Worm (Caenorhabditis elegans) whole organism, mixed stage, embryonic: ENCODE results near the gene cept-2.

Experiments used
- M03D4.4 ChIP-seq: sonication (generic microtip); optimal IDR thresholded peaks from 2 replicates; lab custom pipeline; 2017; ENCODE audit warnings: mild to moderate bottlenecking, missing genetic modification characterization, missing compliant biosample characterization
- bed-3 ChIP-seq: fragments of 200-800 bp; sonication (Bioruptor generic); optimal IDR thresholded peaks from 3 replicates; lab custom pipeline; 2018; ENCODE audit warnings: mild to moderate bottlenecking, missing genetic modification characterization, moderate library complexity, missing compliant biosample characterization
- ceh-39 ChIP-seq: fragments of 150-350 bp; optimal IDR thresholded peaks from 2 replicates; lab custom pipeline; 2014; ENCODE audit warnings: missing biosample characterization, missing genetic modification characterization
- ceh-43 ChIP-seq: fragments of 200-800 bp; sonication (Bioruptor generic); optimal IDR thresholded peaks from 2 replicates; lab custom pipeline; 2018; ENCODE audit warnings: mild to moderate bottlenecking, missing genetic modification characterization, moderate library complexity, missing compliant biosample characterization
- ceh-83 ChIP-seq: fragments of 200-800 bp; sonication (Bioruptor generic); optimal IDR thresholded peaks from 2 replicates; lab custom pipeline; 2018; ENCODE audit warnings: mild to moderate bottlenecking, missing genetic modification characterization, missing compliant biosample characterization
- ces-1 ChIP-seq: fragments of 150-350 bp; optimal IDR thresholded peaks from 2 replicates; lab custom pipeline; 2014; ENCODE audit warnings: missing biosample characterization, missing genetic modification reagents, missing genetic modification characterization
- drap-1 ChIP-seq: fragments of 200-800 bp; sonication (Bioruptor generic); optimal IDR thresholded peaks from 3 replicates; lab custom pipeline; 2018; ENCODE audit warnings: mild to moderate bottlenecking, missing genetic modification characterization, missing compliant biosample characterization
- elt-1 ChIP-seq: sonication (generic microtip); optimal IDR thresholded peaks from 2 replicates; lab custom pipeline; 2017; ENCODE audit warnings: missing genetic modification characterization, mild to moderate bottlenecking, missing compliant biosample characterization, antibody characterized with exemption, moderate library complexity, borderline replicate concordance; ENCODE audit not compliant: insufficient read depth
- elt-3 ChIP-seq: fragments of 150-350 bp; optimal IDR thresholded peaks from 2 replicates; lab custom pipeline; 2014; ENCODE audit warnings: missing biosample characterization, missing genetic modification characterization
- hlh-1 ChIP-seq: fragments of 150-350 bp; optimal IDR thresholded peaks from 2 replicates; lab custom pipeline; 2014; ENCODE audit warnings: missing biosample characterization, missing genetic modification reagents, missing genetic modification characterization
- lin-13 ChIP-seq: fragments of 150-350 bp; optimal IDR thresholded peaks from 2 replicates; lab custom pipeline; 2014; ENCODE audit warnings: missing biosample characterization, missing genetic modification characterization
- lin-32 ChIP-seq: fragments of 200-800 bp; sonication (Bioruptor generic); optimal IDR thresholded peaks from 2 replicates; lab custom pipeline; 2018; ENCODE audit warnings: mild to moderate bottlenecking, missing genetic modification characterization, missing compliant biosample characterization
- lsy-2 ChIP-seq: fragments of 150-350 bp; optimal IDR thresholded peaks from 2 replicates; lab custom pipeline; 2014; ENCODE audit warnings: missing biosample characterization, missing genetic modification characterization
- mab-5 ChIP-seq: fragments of 150-350 bp; optimal IDR thresholded peaks from 2 replicates; lab custom pipeline; 2014; ENCODE audit warnings: missing biosample characterization, missing genetic modification characterization
- mep-1 ChIP-seq: fragments of 150-350 bp; optimal IDR thresholded peaks from 2 replicates; lab custom pipeline; 2017; ENCODE audit warnings: missing biosample characterization, missing genetic modification reagents, missing genetic modification characterization, inconsistent platforms
- mls-2 ChIP-seq: sonication (generic microtip); optimal IDR thresholded peaks from 2 replicates; lab custom pipeline; 2016; ENCODE audit warnings: mild to moderate bottlenecking, missing genetic modification characterization, moderate library complexity, missing compliant biosample characterization
- nhr-2 ChIP-seq: fragments of 150-350 bp; optimal IDR thresholded peaks from 2 replicates; lab custom pipeline; 2014; ENCODE audit warnings: missing biosample characterization, missing genetic modification characterization
- nhr-237 ChIP-seq: fragments of 150-350 bp; optimal IDR thresholded peaks from 2 replicates; lab custom pipeline; 2014; ENCODE audit warnings: missing biosample characterization, missing genetic modification characterization
- nhr-28 ChIP-seq: fragments of 150-350 bp; optimal IDR thresholded peaks from 2 replicates; lab custom pipeline; 2014; ENCODE audit warnings: missing biosample characterization, missing genetic modification characterization
- sem-2 ChIP-seq: fragments of 200-800 bp; sonication (Bioruptor generic); optimal IDR thresholded peaks from 2 replicates; lab custom pipeline; 2018; ENCODE audit warnings: mild to moderate bottlenecking, missing genetic modification characterization, missing compliant biosample characterization
- snpc-4 ChIP-seq: fragments of 150-350 bp; optimal IDR thresholded peaks from 2 replicates; lab custom pipeline; 2014; ENCODE audit warnings: missing biosample characterization, missing genetic modification characterization
- sptf-1 ChIP-seq: sonication (generic microtip); optimal IDR thresholded peaks from 2 replicates; lab custom pipeline; 2017; ENCODE audit warnings: mild to moderate bottlenecking, missing genetic modification characterization, moderate library complexity, missing compliant biosample characterization
- tbx-8 ChIP-seq: fragments of 200-800 bp; sonication (Bioruptor generic); optimal IDR thresholded peaks from 2 replicates; lab custom pipeline; 2018; ENCODE audit warnings: mild to moderate bottlenecking, missing genetic modification characterization, moderate library complexity, missing compliant biosample characterization
- unc-62 ChIP-seq: fragments of 150-350 bp; optimal IDR thresholded peaks from 2 replicates; lab custom pipeline; 2014; ENCODE audit warnings: missing biosample characterization, missing genetic modification reagents, missing genetic modification characterization
- ztf-11 ChIP-seq: fragments of 150-350 bp; optimal IDR thresholded peaks from 2 replicates; lab custom pipeline; 2014; ENCODE audit warnings: missing biosample characterization, missing genetic modification characterization

The cept-2 gene

DNA sequence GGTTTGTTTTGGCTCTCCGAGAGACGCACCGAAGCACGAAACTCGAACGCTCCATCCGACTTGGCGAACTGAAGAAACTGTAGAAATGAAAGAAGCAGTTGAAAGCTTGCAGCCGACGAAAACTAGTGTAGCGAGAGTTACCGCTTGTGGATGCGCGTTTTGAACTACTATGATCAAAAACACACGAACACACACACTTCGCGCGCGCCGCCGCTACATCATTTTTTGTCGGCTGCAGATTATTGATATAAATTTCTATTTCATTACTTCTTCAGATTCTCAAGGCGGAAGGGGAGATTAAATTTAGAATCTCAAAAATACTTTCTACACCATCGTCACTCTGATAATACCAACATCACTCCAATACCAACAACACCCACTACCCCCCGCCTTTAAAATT is 14.4 kb downstream of the cept-2 start:
- TF ChIP-seq ces-1 (GFP tag; lab: Kevin White, UChicago), result no peak
- no peak for TF ChIP-seq ztf-11 (tag; lab: Kevin White, UChicago)
- TF ChIP-seq tbx-8, result no peak
- TF ChIP-seq sem-2 (GFP tag; lab: Kevin White, UChicago), result no peak
- TF ChIP-seq drap-1 (GFP tag; lab: Kevin White, UChicago), result no peak
- TF ChIP-seq nhr-237 (tag; lab: Kevin White, UChicago), result no peak

DNA sequence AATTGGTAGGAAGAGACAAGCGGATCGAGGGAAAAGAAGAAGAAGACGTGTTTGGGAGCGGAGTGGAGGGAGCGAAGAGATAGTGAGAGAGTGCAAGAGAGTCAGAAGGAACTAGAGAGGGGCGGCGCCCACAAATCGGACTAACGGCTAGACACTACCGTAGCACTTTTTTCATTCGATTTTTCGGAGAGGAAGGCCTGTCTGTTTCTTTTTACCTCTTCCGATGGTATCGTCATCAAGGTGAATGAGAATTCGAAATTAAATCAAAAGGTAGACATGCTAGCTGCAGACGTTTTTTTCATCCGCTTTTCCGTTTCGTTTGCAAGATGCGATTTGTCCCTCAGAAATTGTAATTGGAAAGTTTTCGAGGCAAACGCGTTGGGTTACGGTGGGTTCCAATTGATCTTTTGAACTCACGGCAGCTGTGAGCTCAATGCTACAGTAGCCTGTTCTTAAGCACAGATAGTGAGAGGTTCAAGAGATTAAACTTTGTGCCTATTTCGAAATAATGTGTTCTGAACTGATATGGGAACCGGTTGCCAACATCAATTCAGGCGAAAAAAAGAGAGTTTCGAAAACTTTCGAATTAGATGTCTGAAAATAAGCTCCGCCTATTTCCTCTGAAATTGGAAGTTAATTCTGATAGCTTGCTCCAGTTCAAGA is 17.2 kb downstream of the cept-2 start:
- TF ChIP-seq mls-2 (tag; lab: Kevin White, UChicago) (no peak), lsy-2 (tag; lab: Kevin White, UChicago) (peak; percentile 60)

DNA sequence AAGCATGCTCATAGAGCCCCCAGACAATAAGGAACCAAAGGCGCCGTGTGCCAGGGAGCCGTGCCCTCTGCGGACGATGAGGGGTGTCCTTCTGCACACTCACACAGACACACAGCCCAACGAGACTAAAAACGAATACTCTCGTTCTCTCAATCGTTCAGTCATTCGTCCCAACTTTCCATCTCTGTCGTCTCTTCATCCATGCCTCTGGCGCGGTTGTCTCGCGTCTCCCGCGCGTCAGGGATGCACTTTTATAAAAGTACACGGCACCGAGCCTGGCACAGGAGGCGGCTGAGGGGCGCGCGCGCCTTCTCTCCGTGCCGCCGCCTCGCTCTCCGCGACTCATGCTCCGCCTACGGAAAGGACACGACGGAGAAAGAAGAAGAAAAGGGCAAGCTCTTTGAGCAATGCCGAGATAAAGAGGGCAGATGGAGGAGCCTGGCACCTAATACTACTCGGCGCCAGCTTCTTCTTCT is 19.0 kb downstream of the cept-2 start:
- no peak for TF ChIP-seq elt-1 (tag; lab: Kevin White, UChicago)
- TF ChIP-seq unc-62 (GFP tag; lab: Kevin White, UChicago), result no peak
- no peak for TF ChIP-seq lsy-2 (tag; lab: Kevin White, UChicago)
- TF ChIP-seq snpc-4 (tag; lab: Kevin White, UChicago), result no peak
- TF ChIP-seq ceh-83 (GFP tag; lab: Kevin White, UChicago), result no peak
- no peak for TF ChIP-seq hlh-1 (tag; lab: Kevin White, UChicago)
- no peak for TF ChIP-seq ztf-11 (tag; lab: Kevin White, UChicago)
- no peak for TF ChIP-seq elt-3 (tag; lab: Kevin White, UChicago)
- no peak for TF ChIP-seq nhr-237 (tag; lab: Kevin White, UChicago)
- TF ChIP-seq drap-1 (GFP tag; lab: Kevin White, UChicago), result no peak

DNA sequence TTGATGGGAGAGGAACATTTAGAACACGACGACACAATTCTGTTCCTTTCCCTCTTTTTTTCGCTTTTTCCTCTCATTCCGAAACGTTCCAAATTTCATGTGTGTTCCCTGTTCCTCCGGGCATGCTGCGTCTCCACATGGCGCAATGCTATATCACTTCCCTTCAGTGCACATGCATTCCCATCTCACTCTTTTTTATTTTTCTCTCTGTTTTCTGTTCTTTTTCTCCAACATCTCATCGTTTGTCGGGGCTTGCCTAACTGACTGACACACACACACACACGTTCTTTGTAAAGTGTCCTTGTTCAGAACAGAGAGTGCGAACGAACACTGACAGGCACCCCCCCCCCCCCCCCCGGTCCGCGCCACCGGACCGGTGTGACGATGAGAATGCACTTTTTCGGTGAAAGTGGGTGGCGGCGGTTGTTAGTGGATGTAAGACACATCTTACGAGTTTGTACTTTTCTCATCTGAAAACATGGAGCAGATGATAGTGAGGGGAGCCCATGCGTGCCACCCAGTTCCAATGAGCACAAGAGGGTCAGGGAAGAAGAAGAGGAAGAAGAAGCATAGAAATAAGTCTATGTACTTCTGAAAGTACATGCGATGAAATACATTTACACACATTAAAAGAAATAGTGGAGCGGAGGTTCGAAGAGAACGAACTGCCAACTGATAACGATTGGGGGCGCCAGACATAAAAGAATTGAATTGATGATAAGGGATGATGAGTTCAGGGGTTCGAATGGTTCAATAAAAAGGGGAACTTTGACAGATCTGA is 20.9 kb downstream of the cept-2 start:
- TF ChIP-seq lin-32, result peak; percentile 33
- no peak for TF ChIP-seq unc-62 (GFP tag; lab: Kevin White, UChicago)
- no peak for TF ChIP-seq nhr-28
- no peak for TF ChIP-seq ztf-11 (tag; lab: Kevin White, UChicago)
- peak; percentile 21 for TF ChIP-seq drap-1 (GFP tag; lab: Kevin White, UChicago)
- TF ChIP-seq nhr-237 (tag; lab: Kevin White, UChicago), result no peak
- peak; percentile 11 for TF ChIP-seq sptf-1
- TF ChIP-seq, all 35 proteins: peak for 3

DNA sequence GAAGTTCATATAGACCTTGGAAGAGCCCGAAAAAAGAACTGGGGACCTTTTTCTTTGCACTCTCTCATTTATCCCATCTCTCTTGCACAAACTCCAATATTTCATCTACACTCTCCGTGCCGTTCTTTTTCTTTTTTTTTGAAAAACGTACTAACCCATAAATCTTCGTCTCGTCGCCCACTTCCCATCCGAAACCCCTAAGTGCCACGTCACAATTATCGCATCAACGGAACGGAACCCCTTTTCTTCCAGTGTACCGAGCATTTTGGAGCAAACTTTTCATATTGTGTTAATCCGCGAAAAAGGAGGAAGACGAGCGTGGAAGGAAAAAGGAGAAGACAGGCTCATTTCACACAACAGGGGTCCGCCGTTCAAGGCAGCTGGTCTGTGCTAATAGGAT is 21.8 kb downstream of the cept-2 start:
- TF ChIP-seq mab-5, result no peak
- no peak for TF ChIP-seq sem-2 (GFP tag; lab: Kevin White, UChicago)
- no peak for TF ChIP-seq nhr-2
- no peak for TF ChIP-seq elt-1 (tag; lab: Kevin White, UChicago)
- no peak for TF ChIP-seq bed-3
- TF ChIP-seq elt-3 (tag; lab: Kevin White, UChicago), result no peak
- TF ChIP-seq drap-1 (GFP tag; lab: Kevin White, UChicago), result no peak
- TF ChIP-seq snpc-4 (tag; lab: Kevin White, UChicago), result no peak
- TF ChIP-seq ceh-43 (GFP tag; lab: Kevin White, UChicago), result no peak
- no peak for TF ChIP-seq mep-1 (tag; lab: Kevin White, UChicago)
- TF ChIP-seq lin-13 (tag; lab: Kevin White, UChicago), result no peak
- TF ChIP-seq M03D4.4, result no peak
- no peak for TF ChIP-seq ces-1 (GFP tag; lab: Kevin White, UChicago)
- TF ChIP-seq sptf-1, result no peak
- TF ChIP-seq, all 35 proteins: peak for 0

DNA sequence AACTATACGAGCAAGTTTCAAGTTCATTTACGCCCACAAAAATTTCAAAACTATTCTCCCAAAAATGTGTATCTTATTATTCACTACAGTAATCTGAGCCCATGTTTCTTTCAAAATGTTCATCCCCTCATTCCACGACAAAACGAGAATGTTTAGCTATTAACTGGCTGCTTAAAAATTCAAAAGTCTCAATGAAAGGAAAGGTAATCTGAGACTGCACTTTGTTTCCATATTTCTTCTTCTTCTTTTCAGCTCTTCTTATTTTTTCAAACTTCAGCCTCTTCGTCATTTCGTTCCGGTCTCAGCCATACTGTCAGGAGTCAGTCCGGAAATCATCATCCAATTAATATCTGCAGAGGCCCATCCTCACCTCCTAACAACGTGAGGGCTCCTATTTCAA is 25.2 kb downstream of the cept-2 start, which contains the start of gene unc-39:
Gene unc-39, plus strand, starts transcription at position 301 of the 400 bp plus-strand sequence.
- TF ChIP-seq unc-62 (GFP tag; lab: Kevin White, UChicago) (no peak), elt-3 (tag; lab: Kevin White, UChicago) (no peak), nhr-237 (tag; lab: Kevin White, UChicago) (no peak), mls-2 (tag; lab: Kevin White, UChicago) (no peak), snpc-4 (tag; lab: Kevin White, UChicago) (no peak), ceh-39 (tag; lab: Kevin White, UChicago) (no peak), lin-32 (no peak)
